Fruit fly (Drosophila melanogaster): Measurements from ENCODE around the gene CG10348.

- TF ChIP-seq CG17806 (tag; optimal IDR thresholded peaks at IDR 0.05) = no peak
- TF ChIP-seq CG15710 (tag; optimal IDR thresholded peaks at IDR 0.05) = no peak
- 0 out of 3 replicates have a peak, but pooled peaks have one; percentile 15 for TF ChIP-seq CG4496 (GFP tag; IDR thresholded peaks at IDR 0.05)
- TF ChIP-seq CG13204 (GFP tag; optimal IDR thresholded peaks at IDR 0.05) = no peak
- no peak for TF ChIP-seq EcR (GFP tag; optimal IDR thresholded peaks at IDR 0.05)
- TF ChIP-seq Snoo (tag; optimal IDR thresholded peaks at IDR 0.05) = no peak
- TF ChIP-seq fd96Ca (GFP tag; IDR thresholded peaks at IDR 0.05) = no peak
- peak; percentile 74 for TF ChIP-seq CG14655 (GFP tag; optimal IDR thresholded peaks at IDR 0.05)
Observed at dm6 chr2L:18746694-18747093, 14.4 kb upstream of the CG10348 start.
